5 worm cellular contexts compared by ENCODE assay signal in genomic region chrX:15535190-15535636, ce11.
TF ChIP-seq lines count a peak whose summit lies in the region.

No protein-coding gene starts in this region.

TF ChIP-seq in whole organism, L1 larva, 84 proteins besides CTCF, POLR2A, EP300 and RAD21 (continues in another document):
- TF ChIP-seq mep-1 (tag; optimal IDR thresholded peaks at IDR 0.05; lab: Kevin White, UChicago): peak; percentile 2
- no peak for TF ChIP-seq lin-15B (tag; optimal IDR thresholded peaks at IDR 0.05; lab: Kevin White, UChicago)
- TF ChIP-seq rnt-1 (tag; optimal IDR thresholded peaks at IDR 0.05; lab: Kevin White, UChicago): peak; percentile 73
- TF ChIP-seq efl-1 (optimal IDR thresholded peaks at IDR 0.05; lab: Kevin White, UChicago): peak; percentile 41 to 43
- TF ChIP-seq efl-1 (GFP tag; optimal IDR thresholded peaks at IDR 0.05 in 1 of 2; lab: Kevin White, UChicago): no peak
- peak; percentile 89 for TF ChIP-seq pag-3 (tag; optimal IDR thresholded peaks at IDR 0.05; lab: Kevin White, UChicago; ENCODE audit: borderline replicate concordance, insufficient read depth)
- TF ChIP-seq lin-14 (GFP tag; optimal IDR thresholded peaks at IDR 0.05; lab: Kevin White, UChicago): peak; percentile 96
- no peak for TF ChIP-seq grh-1 (GFP tag; IDR thresholded peaks at IDR 0.05; lab: Robert Waterston, UW)
- TF ChIP-seq sox-4 (tag; optimal IDR thresholded peaks at IDR 0.05; lab: Kevin White, UChicago): no peak
- TF ChIP-seq elt-2 (tag; optimal IDR thresholded peaks at IDR 0.05; lab: Kevin White, UChicago): no peak
- no peak for TF ChIP-seq nhr-237 (tag; optimal IDR thresholded peaks at IDR 0.05; lab: Kevin White, UChicago)
- TF ChIP-seq lin-39 (tag; optimal IDR thresholded peaks at IDR 0.05; lab: Kevin White, UChicago): peak; percentile 18
- TF ChIP-seq pax-3 (tag; optimal IDR thresholded peaks at IDR 0.05; lab: Kevin White, UChicago): peak; percentile 69
- peak; percentile 71 for TF ChIP-seq swsn-7 (tag; optimal IDR thresholded peaks at IDR 0.05; lab: Kevin White, UChicago)
- TF ChIP-seq xbp-1 (tag; optimal IDR thresholded peaks at IDR 0.05; lab: Kevin White, UChicago): peak; percentile 59
- peak; percentile 79 for TF ChIP-seq fkh-8 (tag; optimal IDR thresholded peaks at IDR 0.05; lab: Kevin White, UChicago)
- TF ChIP-seq lsy-2 (tag; optimal IDR thresholded peaks at IDR 0.05; lab: Kevin White, UChicago): peak; percentile 53 to 58
- no peak for TF ChIP-seq blmp-1 (tag; optimal IDR thresholded peaks at IDR 0.05; lab: Kevin White, UChicago)

TF ChIP-seq in whole organism, L3 larva, 47 proteins besides CTCF, POLR2A, EP300 and RAD21:
- TF ChIP-seq hmg-11 (tag; optimal IDR thresholded peaks at IDR 0.05; lab: Kevin White, UChicago) (peak; percentile 53), egl-5 (tag; optimal IDR thresholded peaks at IDR 0.05; lab: Kevin White, UChicago) (peak; percentile 63), ceh-82 (tag; optimal IDR thresholded peaks at IDR 0.05; lab: Kevin White, UChicago) (peak; percentile 15), nfya-1 (tag; optimal IDR thresholded peaks at IDR 0.05; lab: Kevin White, UChicago; ENCODE audit: insufficient read depth) (peak; percentile 72), ceh-28 (tag; optimal IDR thresholded peaks at IDR 0.05; lab: Kevin White, UChicago) (peak; percentile 65), elt-1 (tag; optimal IDR thresholded peaks at IDR 0.05; lab: Kevin White, UChicago) (peak; percentile 12), nhr-76 (tag; optimal IDR thresholded peaks at IDR 0.05; lab: Kevin White, UChicago) (no peak), ceh-16 (tag; optimal IDR thresholded peaks at IDR 0.05; lab: Kevin White, UChicago) (no peak), unc-39 (tag; optimal IDR thresholded peaks at IDR 0.05; lab: Kevin White, UChicago) (no peak), ztf-11 (tag; optimal IDR thresholded peaks at IDR 0.05; lab: Kevin White, UChicago) (no peak), nhr-43 (tag; optimal IDR thresholded peaks at IDR 0.05; lab: Kevin White, UChicago; ENCODE audit: poor library complexity, severe bottlenecking) (no peak), tbx-2 (tag; optimal IDR thresholded peaks at IDR 0.05; lab: Kevin White, UChicago) (peak; percentile 66), lin-39 (tag; optimal IDR thresholded peaks at IDR 0.05; lab: Kevin White, UChicago) (peak; percentile 79)

TF ChIP-seq in whole organism, early embryonic, 17 proteins besides CTCF, POLR2A, EP300 and RAD21:
- no peak for TF ChIP-seq hnd-1 (tag; optimal IDR thresholded peaks at IDR 0.05; lab: Kevin White, UChicago)
- TF ChIP-seq ceh-13 (GFP tag; optimal IDR thresholded peaks at IDR 0.05; lab: Kevin White, UChicago): no peak
- TF ChIP-seq pes-1 (GFP tag; IDR thresholded peaks at IDR 0.05; lab: Robert Waterston, UW): no peak
- no peak for TF ChIP-seq tra-4 (tag; optimal IDR thresholded peaks at IDR 0.05; lab: Kevin White, UChicago)
- TF ChIP-seq ceh-36 (tag; optimal IDR thresholded peaks at IDR 0.05; lab: Kevin White, UChicago): no peak
- no peak for TF ChIP-seq scrt-1 (GFP tag; IDR thresholded peaks at IDR 0.05; lab: Robert Waterston, UW)
- TF ChIP-seq F13C5.2 (tag; optimal IDR thresholded peaks at IDR 0.05; lab: Kevin White, UChicago): peak; percentile 11
- peak; percentile 64 for TF ChIP-seq hmg-4 (GFP tag; optimal IDR thresholded peaks at IDR 0.05; lab: Kevin White, UChicago)
- TF ChIP-seq tbx-37 (GFP tag; conservative IDR thresholded peaks at IDR 0.05; lab: Robert Waterston, UW): no peak

TF ChIP-seq in whole organism, midembryonic, 9 proteins besides CTCF, POLR2A, EP300 and RAD21:
- peak; percentile 13; the same call in 1 of the 2 replicates for TF ChIP-seq ztf-29 (GFP tag; IDR thresholded peaks at IDR 0.05; lab: Robert Waterston, UW)
- no peak for TF ChIP-seq tab-1 (GFP tag; IDR thresholded peaks at IDR 0.05; lab: Robert Waterston, UW)
- no peak for TF ChIP-seq klf-2 (GFP tag; conservative IDR thresholded peaks at IDR 0.05; lab: Robert Waterston, UW)
- no peak for TF ChIP-seq ref-1 (GFP tag; conservative IDR thresholded peaks at IDR 0.05; lab: Robert Waterston, UW)
- no peak for TF ChIP-seq cog-1 (tag; optimal IDR thresholded peaks at IDR 0.05; lab: Kevin White, UChicago)
- TF ChIP-seq ztf-23 (GFP tag; IDR thresholded peaks at IDR 0.05; lab: Robert Waterston, UW): no peak
- no peak for TF ChIP-seq med-1 (GFP tag; optimal IDR thresholded peaks at IDR 0.05; lab: Kevin White, UChicago; ENCODE audit: insufficient read depth)

TF ChIP-seq in whole organism, young adult, 124 proteins besides CTCF, POLR2A, EP300 and RAD21:
- no peak for TF ChIP-seq ceh-91 (GFP tag; IDR thresholded peaks at IDR 0.05; lab: Robert Waterston, UW)
- no peak for TF ChIP-seq ztf-22 (GFP tag; optimal IDR thresholded peaks at IDR 0.05; lab: Kevin White, UChicago)
- peak; percentile 8 for TF ChIP-seq athp-1 (tag; optimal IDR thresholded peaks at IDR 0.05; lab: Kevin White, UChicago)
- no peak for TF ChIP-seq ztf-25 (GFP tag; IDR thresholded peaks at IDR 0.05; lab: Robert Waterston, UW)
- no peak for TF ChIP-seq attf-5 (GFP tag; optimal IDR thresholded peaks at IDR 0.05; lab: Kevin White, UChicago)
- TF ChIP-seq ceh-58 (GFP tag; IDR thresholded peaks at IDR 0.05; lab: Robert Waterston, UW): no peak
- no peak for TF ChIP-seq repo-1 (tag; optimal IDR thresholded peaks at IDR 0.05; lab: Kevin White, UChicago)
- no peak for TF ChIP-seq F57C9.4 (tag; optimal IDR thresholded peaks at IDR 0.05; lab: Kevin White, UChicago)
- no peak for TF ChIP-seq xnd-1 (tag; optimal IDR thresholded peaks at IDR 0.05; lab: Kevin White, UChicago)
- TF ChIP-seq F39B2.1 (GFP tag; IDR thresholded peaks at IDR 0.05; lab: Robert Waterston, UW): no peak
- no peak for TF ChIP-seq D2030.7 (GFP tag; IDR thresholded peaks at IDR 0.05; lab: Robert Waterston, UW)
- TF ChIP-seq lag-1 (GFP tag; IDR thresholded peaks at IDR 0.05; lab: Robert Waterston, UW): no peak
- peak; percentile 71 for TF ChIP-seq ceh-27 (GFP tag; optimal IDR thresholded peaks at IDR 0.05; lab: Kevin White, UChicago)
- peak; percentile 5 for TF ChIP-seq ZK185.1 (tag; optimal IDR thresholded peaks at IDR 0.05; lab: Kevin White, UChicago; ENCODE audit: poor library complexity, severe bottlenecking)
- TF ChIP-seq egl-18 (GFP tag; IDR thresholded peaks at IDR 0.05; lab: Robert Waterston, UW): no peak
- TF ChIP-seq dox-1 (GFP tag; IDR thresholded peaks at IDR 0.05; lab: Robert Waterston, UW): 0 out of 2 replicates have a peak, but pooled peaks have one; percentile 9
- TF ChIP-seq pbrm-1 (GFP tag; IDR thresholded peaks at IDR 0.05; lab: Robert Waterston, UW): 0 out of 2 replicates have a peak, but pooled peaks have one; percentile 46
- TF ChIP-seq mcd-1 (GFP tag; IDR thresholded peaks at IDR 0.05; lab: Robert Waterston, UW): peak; percentile 42
- TF ChIP-seq fkh-3 (tag; optimal IDR thresholded peaks at IDR 0.05; lab: Kevin White, UChicago): no peak
- TF ChIP-seq B0336.3 (GFP tag; IDR thresholded peaks at IDR 0.05; lab: Robert Waterston, UW): peak; percentile 25; the same call in 1 of the 2 replicates
- TF ChIP-seq ztf-28 (GFP tag; IDR thresholded peaks at IDR 0.05; lab: Robert Waterston, UW): no peak
- no peak for TF ChIP-seq cebp-1 (GFP tag; IDR thresholded peaks at IDR 0.05; lab: Robert Waterston, UW)
- TF ChIP-seq cebp-1 (tag; optimal IDR thresholded peaks at IDR 0.05; lab: Kevin White, UChicago): peak; percentile 48
- TF ChIP-seq lin-40 (tag; optimal IDR thresholded peaks at IDR 0.05; lab: Kevin White, UChicago): peak; percentile 64
- no peak for TF ChIP-seq nfya-1 (tag; optimal IDR thresholded peaks at IDR 0.05; lab: Kevin White, UChicago; ENCODE audit: borderline replicate concordance, insufficient read depth)
- no peak for TF ChIP-seq Y53F4B.3 (GFP tag; IDR thresholded peaks at IDR 0.05; lab: Robert Waterston, UW)
- TF ChIP-seq F10E7.11 (tag; optimal IDR thresholded peaks at IDR 0.05; lab: Kevin White, UChicago): no peak
- TF ChIP-seq hmg-20 (GFP tag; IDR thresholded peaks at IDR 0.05; lab: Robert Waterston, UW): no peak
- TF ChIP-seq lin-54 (GFP tag; optimal IDR thresholded peaks at IDR 0.05; lab: Kevin White, UChicago): no peak
- peak; percentile 34 for TF ChIP-seq hmg-1.2 (GFP tag; IDR thresholded peaks at IDR 0.05; lab: Robert Waterston, UW)
- no peak for TF ChIP-seq madf-8 (GFP tag; conservative IDR thresholded peaks at IDR 0.05; lab: Robert Waterston, UW)
- TF ChIP-seq zfh-2 (GFP tag; conservative IDR thresholded peaks at IDR 0.05; lab: Robert Waterston, UW): peak; percentile 84
- TF ChIP-seq nfyb-1 (GFP tag; IDR thresholded peaks at IDR 0.05; lab: Robert Waterston, UW): peak; percentile 58; the same call in 1 of the 2 replicates
- TF ChIP-seq K12H6.12 (tag; optimal IDR thresholded peaks at IDR 0.05; lab: Kevin White, UChicago): peak; percentile 87
- no peak for TF ChIP-seq attf-6 (GFP tag; IDR thresholded peaks at IDR 0.05; lab: Robert Waterston, UW)
- TF ChIP-seq chd-7 (tag; optimal IDR thresholded peaks at IDR 0.05; lab: Kevin White, UChicago): peak; percentile 29
- TF ChIP-seq ztf-18 (tag; optimal IDR thresholded peaks at IDR 0.05; lab: Kevin White, UChicago): no peak
- no peak for TF ChIP-seq ztf-26 (tag; optimal IDR thresholded peaks at IDR 0.05; lab: Kevin White, UChicago)
- no peak for TF ChIP-seq egl-44 (GFP tag; IDR thresholded peaks at IDR 0.05; lab: Robert Waterston, UW)
- peak; percentile 48 for TF ChIP-seq somi-1 (GFP tag; optimal IDR thresholded peaks at IDR 0.05; lab: Kevin White, UChicago)
- peak; percentile 75 for TF ChIP-seq K11D2.4 (GFP tag; IDR thresholded peaks at IDR 0.05; lab: Robert Waterston, UW)
- no peak for TF ChIP-seq F57A8.1 (GFP tag; optimal IDR thresholded peaks at IDR 0.05; lab: Kevin White, UChicago)
- TF ChIP-seq snpc-4 (GFP tag; optimal IDR thresholded peaks at IDR 0.05; lab: Kevin White, UChicago): no peak
- TF ChIP-seq snpc-4 (tag; optimal IDR thresholded peaks at IDR 0.05; lab: Kevin White, UChicago): peak in 1 of 4 experiments; percentile 23
- peak; percentile 36 for TF ChIP-seq gei-17 (GFP tag; optimal IDR thresholded peaks at IDR 0.05; lab: Kevin White, UChicago)
- TF ChIP-seq atf-7 (tag; optimal IDR thresholded peaks at IDR 0.05; lab: Kevin White, UChicago): peak; percentile 96
- TF ChIP-seq lsy-27 (tag; optimal IDR thresholded peaks at IDR 0.05; lab: Kevin White, UChicago; ENCODE audit: borderline replicate concordance, insufficient read depth): no peak
- TF ChIP-seq lin-35 (GFP tag; optimal IDR thresholded peaks at IDR 0.05; lab: Kevin White, UChicago): peak in 1 of 3 experiments; percentile 36

Comparison
In these comparisons a context has a peak if more than half of its experiments do, and no peak if none do; other contexts are left out.
1. Of the 8 proteins assayed by ChIP-seq in both whole organism, young adult and whole organism, L1 larva: peak only in whole organism, young adult: none; only in whole organism, L1 larva: dpl-1; in both: none; in neither: 4; mixed calls (peak in some experiments, not most) for 3.